Fruit fly (Drosophila melanogaster) whole organism, embryonic: ENCODE results near the gene ast.

ENCODE experiments used
- Atf-2 ChIP-seq: fragments of 200-800 bp; sonication (Bioruptor generic); optimal IDR thresholded peaks from 2 replicates; lab custom pipeline; 2016; ENCODE audit warnings: missing biosample characterization, missing genetic modification characterization
- Atf6 ChIP-seq: fragments of 200-800 bp; sonication (Bioruptor generic); IDR thresholded peaks from 2 replicates; pipeline ENCODE4 v1.3.6; 2022; ENCODE audit warnings: missing biosample characterization, missing genetic modification characterization
- CG10267 ChIP-seq: fragments of 200-800 bp; sonication (Bioruptor generic); optimal IDR thresholded peaks from 2 replicates; lab custom pipeline; 2018; ENCODE audit warnings: missing biosample characterization, mild to moderate bottlenecking, missing genetic modification characterization, moderate library complexity
- CG11085 ChIP-seq: fragments of 200-800 bp; sonication (Bioruptor generic); IDR thresholded peaks from 2 replicates; pipeline ENCODE4 v1.3.6; 2022; ENCODE audit warnings: missing biosample characterization, missing genetic modification characterization
- CG11560 ChIP-seq: fragments of 200-800 bp; sonication (Bioruptor generic); IDR thresholded peaks from 3 replicates; pipeline ENCODE4 v1.3.6; 2022; ENCODE audit warnings: missing biosample characterization, missing genetic modification characterization
- CG12769 ChIP-seq: fragments of 200-800 bp; sonication (Bioruptor generic); optimal IDR thresholded peaks from 2 replicates; lab custom pipeline; 2019; ENCODE audit warnings: missing biosample characterization, mild to moderate bottlenecking, missing genetic modification characterization, moderate library complexity
- CG13123 ChIP-seq: fragments of 200-800 bp; sonication (Bioruptor generic); optimal IDR thresholded peaks from 2 replicates; lab custom pipeline; 2016; ENCODE audit warnings: missing biosample characterization, missing genetic modification characterization
- CG14014 ChIP-seq: fragments of 200-800 bp; sonication (Bioruptor generic); IDR thresholded peaks from 2 replicates; pipeline ENCODE4 v1.3.6; 2022; ENCODE audit warnings: missing biosample characterization, missing genetic modification characterization
- CG15479 ChIP-seq: fragments of 200-800 bp; sonication (Bioruptor generic); optimal IDR thresholded peaks from 3 replicates; lab custom pipeline; 2019; ENCODE audit warnings: missing biosample characterization, mild to moderate bottlenecking, missing genetic modification characterization, moderate library complexity
- CG1647 ChIP-seq: fragments of 200-800 bp; sonication (Bioruptor generic); optimal IDR thresholded peaks from 3 replicates; lab custom pipeline; 2016; ENCODE audit warnings: missing biosample characterization, missing genetic modification characterization
- CG17912 ChIP-seq: fragments of 200-800 bp; sonication (Bioruptor generic); optimal IDR thresholded peaks from 2 replicates; lab custom pipeline; 2018; ENCODE audit warnings: missing biosample characterization, mild to moderate bottlenecking, missing genetic modification characterization
- CG2202 ChIP-seq: fragments of 200-800 bp; sonication (Bioruptor generic); optimal IDR thresholded peaks from 2 replicates; lab custom pipeline; 2018; ENCODE audit warnings: missing biosample characterization, mild to moderate bottlenecking, missing genetic modification characterization
- CG32767 ChIP-seq: fragments of 200-800 bp; sonication (Bioruptor generic); IDR thresholded peaks from 2 replicates; pipeline ENCODE4 v1.3.6; 2022; ENCODE audit warnings: missing biosample characterization, missing genetic modification characterization
- CG6791 ChIP-seq: fragments of 200-800 bp; sonication (Bioruptor generic); IDR thresholded peaks from 3 replicates; pipeline ENCODE4 v1.3.6; 2022; ENCODE audit warnings: missing biosample characterization, missing genetic modification characterization; ENCODE audit not compliant: partially characterized antibody
- CG9727 ChIP-seq: fragments of 200-800 bp; sonication (Bioruptor generic); optimal IDR thresholded peaks from 3 replicates; lab custom pipeline; 2017; ENCODE audit warnings: missing biosample characterization, mild to moderate bottlenecking, missing genetic modification characterization
- Dll ChIP-seq: fragments of 200-800 bp; sonication (Bioruptor generic); IDR thresholded peaks from 4 replicates; pipeline ENCODE4 v1.3.6; 2022; ENCODE audit warnings: missing biosample characterization, missing genetic modification characterization; ENCODE audit not compliant: partially characterized antibody
- ERR ChIP-seq: fragments of 200-800 bp; sonication (Bioruptor generic); optimal IDR thresholded peaks from 2 replicates; lab custom pipeline; 2016; ENCODE audit warnings: missing biosample characterization, missing genetic modification characterization
- HLH4C ChIP-seq: fragments of 200-800 bp; sonication (Bioruptor generic); IDR thresholded peaks from 3 replicates; pipeline ENCODE4 v1.3.6; 2022; ENCODE audit warnings: missing biosample characterization, missing genetic modification characterization; ENCODE audit not compliant: partially characterized antibody
- HLHmδ ChIP-seq: fragments of 200-800 bp; sonication (Bioruptor generic); optimal IDR thresholded peaks from 2 replicates; lab custom pipeline; 2018; ENCODE audit warnings: missing biosample characterization, mild to moderate bottlenecking, missing genetic modification characterization, moderate library complexity
- Max ChIP-seq: fragments of 200-800 bp; sonication (Bioruptor generic); optimal IDR thresholded peaks from 2 replicates; lab custom pipeline; 2016; ENCODE audit warnings: missing biosample characterization, mild to moderate bottlenecking, missing genetic modification characterization
- Neu2 ChIP-seq: fragments of 200-800 bp; sonication (Bioruptor generic); optimal IDR thresholded peaks from 3 replicates; lab custom pipeline; 2016; ENCODE audit warnings: missing biosample characterization, missing genetic modification characterization, borderline replicate concordance
- Optix ChIP-seq: fragments of 200-800 bp; sonication (Bioruptor generic); IDR thresholded peaks from 3 replicates; pipeline ENCODE4 v1.3.6; 2022; ENCODE audit warnings: missing biosample characterization, missing genetic modification characterization
- PHDP ChIP-seq: fragments of 200-800 bp; sonication (Bioruptor generic); optimal IDR thresholded peaks from 3 replicates; lab custom pipeline; 2018; ENCODE audit warnings: missing biosample characterization, mild to moderate bottlenecking, missing genetic modification characterization, moderate library complexity
- Stat92E ChIP-seq, 3 experiments: fragments of >200 bp in 2 of 3; fragments of 200-800 bp in 1 of 3; sonication (Bioruptor generic) in 1 of 3; optimal IDR thresholded peaks; 2 replicates each; lab custom pipeline; 2017 to 2019; ENCODE audit warnings: missing biosample characterization in 3 of 3, missing genetic modification characterization in 3 of 3, mild to moderate bottlenecking in 1 of 3, moderate library complexity in 1 of 3
- Taf1 ChIP-seq: fragments of 200-800 bp; sonication (Bioruptor generic); IDR thresholded peaks from 2 replicates; pipeline ENCODE4 v1.3.6; 2022; ENCODE audit warnings: missing biosample characterization, missing genetic modification characterization
- bigmax ChIP-seq: fragments of 200-800 bp; sonication (Bioruptor generic); optimal IDR thresholded peaks from 2 replicates; lab custom pipeline; 2018; ENCODE audit warnings: missing biosample characterization, mild to moderate bottlenecking, missing genetic modification characterization
- bsh ChIP-seq, 2 experiments: fragments of 200-800 bp; sonication (Bioruptor generic); optimal IDR thresholded peaks; 2 replicates each; lab custom pipeline; 2017 to 2018; ENCODE audit warnings: mild to moderate bottlenecking in 2 of 2, missing biosample characterization in 2 of 2, missing genetic modification characterization in 2 of 2, moderate library complexity in 1 of 2
- btn ChIP-seq: fragments of 200-800 bp; sonication (Bioruptor generic); optimal IDR thresholded peaks from 2 replicates; lab custom pipeline; 2016; ENCODE audit warnings: missing biosample characterization, missing genetic modification characterization
- cad ChIP-seq: fragments of >200 bp; optimal IDR thresholded peaks from 2 replicates; lab custom pipeline; 2017; ENCODE audit warnings: missing biosample characterization, missing genetic modification characterization
- chn ChIP-seq: fragments of 200-800 bp; sonication (Bioruptor generic); optimal IDR thresholded peaks from 2 replicates; lab custom pipeline; 2016; ENCODE audit warnings: missing biosample characterization, missing genetic modification characterization
- croc ChIP-seq: fragments of 200-800 bp; sonication (Bioruptor generic); conservative IDR thresholded peaks from 3 replicates; pipeline ENCODE4 v1.3.6; 2022; ENCODE audit warnings: missing biosample characterization, missing genetic modification characterization
- da ChIP-seq: fragments of 200-800 bp; sonication (Bioruptor generic); optimal IDR thresholded peaks from 2 replicates; lab custom pipeline; 2016; ENCODE audit warnings: missing biosample characterization, missing genetic modification characterization
- danr ChIP-seq: fragments of 200-800 bp; sonication (Bioruptor generic); IDR thresholded peaks from 2 replicates; pipeline ENCODE4 v1.3.6; 2022; ENCODE audit warnings: missing biosample characterization, missing genetic modification characterization
- dimm ChIP-seq: fragments of 200-800 bp; sonication (Bioruptor generic); IDR thresholded peaks from 2 replicates; pipeline ENCODE4 v1.3.6; 2022; ENCODE audit warnings: missing biosample characterization, missing genetic modification characterization
- eyg ChIP-seq: fragments of 200-800 bp; sonication (Bioruptor generic); optimal IDR thresholded peaks from 3 replicates; lab custom pipeline; 2016; ENCODE audit warnings: missing biosample characterization, missing genetic modification characterization
- jing ChIP-seq: fragments of 200-800 bp; sonication (Bioruptor generic); optimal IDR thresholded peaks from 2 replicates; lab custom pipeline; 2018; ENCODE audit warnings: missing biosample characterization, mild to moderate bottlenecking, missing genetic modification characterization
- maf-S ChIP-seq: fragments of 200-800 bp; sonication (Bioruptor generic); optimal IDR thresholded peaks from 2 replicates; lab custom pipeline; 2016; ENCODE audit warnings: missing biosample characterization, missing genetic modification characterization
- pan ChIP-seq, 4 experiments: fragments of >200 bp in 3 of 4; fragments of 200-800 bp in 1 of 4; sonication (Bioruptor generic) in 1 of 4; optimal IDR thresholded peaks in 3 of 4; IDR thresholded peaks in 1 of 4; 2 replicates each; pipeline versions ENCODE4 v1.3.6 to Lab custom; 2017 to 2022; ENCODE audit warnings: missing biosample characterization in 2 of 4, missing genetic modification characterization in 2 of 4, mixed read lengths in 1 of 4
- pho ChIP-seq: fragments of 200-800 bp; sonication (Bioruptor generic); optimal IDR thresholded peaks from 2 replicates; lab custom pipeline; 2016; ENCODE audit warnings: missing biosample characterization, missing genetic modification characterization
- schlank ChIP-seq: fragments of 200-800 bp; sonication (Bioruptor generic); optimal IDR thresholded peaks from 2 replicates; lab custom pipeline; 2018; ENCODE audit warnings: missing biosample characterization, mild to moderate bottlenecking, missing genetic modification characterization
- sd ChIP-seq: fragments of 200-800 bp; sonication (Bioruptor generic); optimal IDR thresholded peaks from 3 replicates; lab custom pipeline; 2018; ENCODE audit warnings: missing biosample characterization, mild to moderate bottlenecking, missing genetic modification characterization, moderate library complexity
- tio ChIP-seq: fragments of 200-800 bp; sonication (Bioruptor generic); optimal IDR thresholded peaks from 2 replicates; lab custom pipeline; 2017; ENCODE audit warnings: missing biosample characterization, missing genetic modification characterization, inconsistent platforms
- twi ChIP-seq: fragments of 200-800 bp; optimal IDR thresholded peaks from 2 replicates; lab custom pipeline; 2019; ENCODE audit warnings: missing biosample characterization, mild to moderate bottlenecking, missing genetic modification characterization, moderate library complexity
- usp ChIP-seq: fragments of >200 bp; optimal IDR thresholded peaks from 2 replicates; lab custom pipeline; 2017; ENCODE audit warnings: missing biosample characterization, missing genetic modification characterization
- wdn ChIP-seq: fragments of 200-800 bp; sonication (Bioruptor generic); IDR thresholded peaks from 2 replicates; pipeline ENCODE4 v1.3.6; 2022; ENCODE audit warnings: missing biosample characterization, missing genetic modification characterization
- z ChIP-seq: fragments of 200-800 bp; sonication (Bioruptor generic); IDR thresholded peaks from 3 replicates; pipeline ENCODE4 v1.3.6; 2022; ENCODE audit warnings: missing biosample characterization, missing genetic modification characterization
- zfh1 ChIP-seq: fragments of 200-800 bp; sonication (Bioruptor generic); IDR thresholded peaks from 3 replicates; pipeline ENCODE4 v1.3.6; 2022; ENCODE audit warnings: missing biosample characterization, missing genetic modification characterization

ast gene

DNA sequence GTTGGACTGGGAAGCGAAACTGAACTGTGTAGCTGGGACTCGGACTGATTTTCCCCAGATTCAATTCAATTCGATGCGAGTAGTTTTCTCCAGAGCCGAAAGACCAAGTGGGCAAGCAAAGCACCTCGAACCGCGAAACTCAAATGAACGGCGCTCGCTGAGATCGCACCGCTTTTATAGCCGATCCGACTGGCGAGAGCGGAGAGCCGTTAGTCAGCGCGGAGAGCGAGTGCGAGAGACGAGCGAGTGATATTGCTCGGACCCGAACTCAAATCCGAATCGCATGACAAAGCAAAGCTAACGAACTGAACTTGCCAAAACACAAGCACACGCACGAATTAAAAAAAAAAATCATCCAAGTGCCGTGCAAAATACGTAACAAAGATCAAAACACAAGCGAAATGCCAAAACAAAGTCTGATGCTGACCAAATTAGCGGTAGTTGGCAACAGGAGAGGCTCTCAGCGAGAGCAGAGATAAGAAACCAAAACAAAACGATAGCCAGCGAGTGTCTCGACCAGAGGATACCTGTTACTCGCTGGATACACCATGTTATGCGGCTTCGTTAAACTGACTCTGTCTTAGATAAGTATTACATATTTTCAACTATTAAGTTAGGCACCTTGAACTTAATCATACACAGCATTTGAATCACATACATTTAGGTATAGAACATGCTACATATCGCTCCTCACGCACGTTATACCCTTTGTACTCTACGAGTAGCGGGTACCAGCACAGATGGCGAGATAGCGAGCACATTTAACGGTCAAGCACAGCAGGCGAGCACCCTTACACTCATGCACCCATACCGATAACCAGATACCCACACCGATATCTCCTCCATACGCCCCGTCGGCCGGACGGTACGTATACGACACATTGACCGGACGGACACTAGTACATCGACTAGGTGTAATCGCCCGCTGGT is 41.4 kb downstream of the ast start (continued):
- TF ChIP-seq CG17912 (GFP tag; lab: Kevin White, UChicago): no peak
- peak; percentile 55 for TF ChIP-seq Taf1 (GFP tag; lab: Robert Waterston, UW)
- TF ChIP-seq usp (GFP tag; lab: Kevin White, UChicago): no peak
- peak; percentile 82 for TF ChIP-seq wdn (GFP tag; lab: Robert Waterston, UW)
- peak; percentile 47 for TF ChIP-seq jing (GFP tag; lab: Kevin White, UChicago)
- peak; percentile 37; the same call in 1 of the 3 replicates for TF ChIP-seq croc (GFP tag; lab: Robert Waterston, UW)
- peak; percentile 63 for TF ChIP-seq CG32767
- TF ChIP-seq schlank (tag; lab: Kevin White, UChicago): peak; percentile 79
- TF ChIP-seq pho (GFP tag; lab: Kevin White, UChicago): peak; percentile 77
- TF ChIP-seq bigmax (GFP tag; lab: Kevin White, UChicago): no peak
- no peak for TF ChIP-seq CG2202 (tag; lab: Kevin White, UChicago)
- TF ChIP-seq eyg (GFP tag; lab: Kevin White, UChicago): no peak
- TF ChIP-seq Max: peak; percentile 66
- TF ChIP-seq HLH4C (GFP tag; lab: Robert Waterston, UW): peak; percentile 37; the same call in 2 of the 3 replicates
- peak in 1 of 2 experiments; percentile 60 for TF ChIP-seq bsh (GFP tag; optimal IDR thresholded peaks at IDR 0.05; lab: Kevin White, UChicago)
- peak; percentile 87 for TF ChIP-seq CG14014 (GFP tag; lab: Robert Waterston, UW)
- peak; percentile 53 for TF ChIP-seq chn (GFP tag; lab: Kevin White, UChicago)
- peak; percentile 1 for TF ChIP-seq ERR (GFP tag; lab: Kevin White, UChicago)
- TF ChIP-seq pan (optimal IDR thresholded peaks at IDR 0.05; lab: Kevin White, UChicago): peak in 1 of 2 experiments; percentile 55
- TF ChIP-seq pan (GFP tag; optimal IDR thresholded peaks at IDR 0.05 in 1 of 2, IDR thresholded peaks at IDR 0.05 in 1 of 2): peak in 1 of 2 experiments; percentile 67
- TF ChIP-seq z (GFP tag; lab: Robert Waterston, UW): peak; percentile 67; the same call in 2 of the 3 replicates
- no peak for TF ChIP-seq Neu2 (GFP tag; lab: Kevin White, UChicago)
- peak; percentile 81 for TF ChIP-seq PHDP (tag; lab: Kevin White, UChicago)
- peak; percentile 51; the same call in 1 of the 3 replicates for TF ChIP-seq Optix (GFP tag; lab: Robert Waterston, UW)
- TF ChIP-seq CG13123 (GFP tag; lab: Kevin White, UChicago): peak; percentile 25
- TF ChIP-seq CG10267 (tag; lab: Kevin White, UChicago): peak; percentile 29
- TF ChIP-seq tio: peak; percentile 51
- TF ChIP-seq CG11085 (GFP tag; lab: Robert Waterston, UW): peak; percentile 67
- peak; percentile 16 for TF ChIP-seq da (GFP tag; lab: Kevin White, UChicago)
- TF ChIP-seq Stat92E (GFP tag; optimal IDR thresholded peaks at IDR 0.05; lab: Kevin White, UChicago): no peak
- no peak for TF ChIP-seq btn (GFP tag; lab: Kevin White, UChicago)
- no peak for TF ChIP-seq Dll (GFP tag; lab: Robert Waterston, UW)
- TF ChIP-seq CG9727 (GFP tag; lab: Kevin White, UChicago): peak; percentile 84
- TF ChIP-seq cad (GFP tag; lab: Kevin White, UChicago): no peak
- TF ChIP-seq twi: peak; percentile 75
- TF ChIP-seq maf-S: peak; percentile 54
- peak; percentile 93 for TF ChIP-seq CG12769 (tag; lab: Kevin White, UChicago)
- no peak for TF ChIP-seq dimm (GFP tag; lab: Robert Waterston, UW)
- TF ChIP-seq Atf-2 (GFP tag; lab: Kevin White, UChicago): peak; percentile 57
- TF ChIP-seq CG11560: peak; percentile 49
- TF ChIP-seq HLHmδ (GFP tag; lab: Kevin White, UChicago): peak; percentile 33
- peak; percentile 78 for TF ChIP-seq CG15479 (GFP tag; lab: Kevin White, UChicago)
- peak; percentile 49 for TF ChIP-seq sd (tag; lab: Kevin White, UChicago)
- TF ChIP-seq CG6791 (GFP tag; lab: Robert Waterston, UW): no peak
- TF ChIP-seq CG1647: peak; percentile 59
- TF ChIP-seq Atf6: peak; percentile 78
- TF ChIP-seq danr: peak; percentile 65; the same call in 1 of the 2 replicates
- TF ChIP-seq zfh1 (GFP tag; lab: Robert Waterston, UW): peak; percentile 72
